Worm (Caenorhabditis elegans) whole organism, late embryonic: ENCODE data around the gene F53B7.7.

Experiments
- ama-1 ChIP-seq: fragments of 150-350 bp; optimal IDR thresholded peaks from 2 replicates; lab custom pipeline; 2014
- hlh-13 ChIP-seq: fragments of 200-800 bp; sonication (Bioruptor generic); optimal IDR thresholded peaks from 2 replicates; lab custom pipeline; 2018; ENCODE audit warnings: mild to moderate bottlenecking, missing genetic modification characterization, missing compliant biosample characterization
- hlh-30 ChIP-seq: sonication (generic microtip); optimal IDR thresholded peaks from 2 replicates; lab custom pipeline; 2017; ENCODE audit warnings: antibody characterized with exemption, missing genetic modification characterization, missing compliant biosample characterization; ENCODE audit not compliant: insufficient read depth
- pax-1 ChIP-seq: fragments of 150-350 bp; optimal IDR thresholded peaks from 2 replicates; lab custom pipeline; 2014; ENCODE audit warnings: missing biosample characterization, missing genetic modification characterization
- pros-1 ChIP-seq: fragments of 150-350 bp; optimal IDR thresholded peaks from 2 replicates; lab custom pipeline; 2014; ENCODE audit warnings: missing biosample characterization, missing genetic modification reagents, missing genetic modification characterization

ce11 chrV:10991789-10992188 is 7.1 kb upstream of the F53B7.7 start, which contains the start of gene frpr-9:
- TF ChIP-seq pros-1 (tag; lab: Kevin White, UChicago) (no peak), ama-1 (no peak), hlh-30 (tag; lab: Kevin White, UChicago) (no peak), pax-1 (no peak), hlh-13 (GFP tag; lab: Kevin White, UChicago) (no peak)
